Worm (Caenorhabditis elegans) whole organism, midembryonic: ENCODE results near the gene C35A11.4.

Experiments used
- T22C8.4 ChIP-seq: fragments of 200-800 bp; sonication (Bioruptor generic); IDR thresholded peaks from 2 replicates; pipeline ENCODE4 v1.3.6; 2022; ENCODE audit warnings: missing genetic modification characterization, missing compliant biosample characterization
- cog-1 ChIP-seq: sonication (generic microtip); optimal IDR thresholded peaks from 2 replicates; lab custom pipeline; 2016; ENCODE audit warnings: missing genetic modification characterization, missing compliant biosample characterization
- flt-1 ChIP-seq: fragments of 200-800 bp; sonication (Bioruptor generic); IDR thresholded peaks from 2 replicates; pipeline ENCODE4 v1.3.6; 2022; ENCODE audit warnings: missing genetic modification characterization, missing compliant biosample characterization
- klf-2 ChIP-seq: fragments of 200-800 bp; sonication (Bioruptor generic); conservative IDR thresholded peaks from 2 replicates; pipeline ENCODE4 v1.3.6; 2022; ENCODE audit warnings: missing genetic modification reagents, missing genetic modification characterization, missing compliant biosample characterization
- med-1 ChIP-seq: sonication (generic microtip); optimal IDR thresholded peaks from 2 replicates; lab custom pipeline; 2017; ENCODE audit warnings: missing genetic modification characterization, mild to moderate bottlenecking, missing compliant biosample characterization, antibody characterized with exemption, missing genetic modification reagents; ENCODE audit not compliant: insufficient read depth
- ref-1 ChIP-seq: fragments of 200-800 bp; sonication (Bioruptor generic); conservative IDR thresholded peaks from 2 replicates; pipeline ENCODE4 v1.3.6; 2022; ENCODE audit warnings: missing genetic modification reagents, missing genetic modification characterization, missing compliant biosample characterization
- tab-1 ChIP-seq: fragments of 200-800 bp; sonication (Bioruptor generic); IDR thresholded peaks from 2 replicates; pipeline ENCODE4 v1.3.6; 2022; ENCODE audit warnings: missing genetic modification characterization, missing compliant biosample characterization
- ztf-23 ChIP-seq: fragments of 200-800 bp; sonication (Bioruptor generic); IDR thresholded peaks from 2 replicates; pipeline ENCODE4 v1.3.6; 2022; ENCODE audit warnings: missing genetic modification reagents, missing genetic modification characterization, missing compliant biosample characterization
- ztf-29 ChIP-seq: fragments of 200-800 bp; sonication (Bioruptor generic); IDR thresholded peaks from 2 replicates; pipeline ENCODE4 v1.3.6; 2022; ENCODE audit warnings: missing genetic modification reagents, missing genetic modification characterization, missing compliant biosample characterization

The C35A11.4 gene

ce11 chrV:5392993-5393628 lies at the start of gene C35A11.4:
Gene C35A11.4, minus strand, starts transcription at chrV:5393148.
- TF ChIP-seq ztf-23 (GFP tag; lab: Robert Waterston, UW) (no peak), klf-2 (GFP tag; lab: Robert Waterston, UW) (no peak), ztf-29 (no peak), med-1 (no peak), tab-1 (GFP tag; lab: Robert Waterston, UW) (no peak), ref-1 (GFP tag; lab: Robert Waterston, UW) (no peak), flt-1 (GFP tag; lab: Robert Waterston, UW) (no peak), T22C8.4 (GFP tag; lab: Robert Waterston, UW) (no peak), cog-1 (tag; lab: Kevin White, UChicago) (no peak)

- no peak for TF ChIP-seq med-1
- TF ChIP-seq tab-1 (GFP tag; lab: Robert Waterston, UW) = no peak
- no peak for TF ChIP-seq flt-1 (GFP tag; lab: Robert Waterston, UW)
- no peak for TF ChIP-seq cog-1 (tag; lab: Kevin White, UChicago)
- TF ChIP-seq ztf-29 = no peak
- TF ChIP-seq klf-2 (GFP tag; lab: Robert Waterston, UW) = no peak
- no peak for TF ChIP-seq ztf-23 (GFP tag; lab: Robert Waterston, UW)
- TF ChIP-seq ref-1 (GFP tag; lab: Robert Waterston, UW) = no peak
- TF ChIP-seq T22C8.4 (GFP tag; lab: Robert Waterston, UW) = no peak
Observed at ce11 chrV:5442366-5442765, 49.4 kb upstream of the C35A11.4 start.

- TF ChIP-seq T22C8.4 (GFP tag; lab: Robert Waterston, UW) (no peak), ztf-23 (GFP tag; lab: Robert Waterston, UW) (no peak), med-1 (no peak), cog-1 (tag; lab: Kevin White, UChicago) (no peak), ref-1 (GFP tag; lab: Robert Waterston, UW) (no peak), ztf-29 (no peak), klf-2 (GFP tag; lab: Robert Waterston, UW) (no peak), flt-1 (GFP tag; lab: Robert Waterston, UW) (no peak), tab-1 (GFP tag; lab: Robert Waterston, UW) (no peak)
Observed at ce11 chrV:5439068-5439467, 46.1 kb upstream of the C35A11.4 start, which contains the start of gene snpc-1.3. Gene snpc-1.3, minus strand, starts transcription at chrV:5439168.

- no peak for TF ChIP-seq tab-1 (GFP tag; lab: Robert Waterston, UW)
- no peak for TF ChIP-seq med-1
- no peak for TF ChIP-seq ztf-29
Observed at ce11 chrV:5433020-5433419, 40.1 kb upstream of the C35A11.4 start, which contains the start of gene acl-6. Gene acl-6, plus strand, starts transcription at chrV:5433386.

ce11 chrV:5432499-5432898 lies 39.6 kb upstream of the C35A11.4 start, which contains the start of gene F08F3.8:
Gene F08F3.8, minus strand, starts transcription at chrV:5432599.
- no peak for TF ChIP-seq ztf-29
- no peak for TF ChIP-seq T22C8.4 (GFP tag; lab: Robert Waterston, UW)
- no peak for TF ChIP-seq med-1
- no peak for TF ChIP-seq ztf-23 (GFP tag; lab: Robert Waterston, UW)
- TF ChIP-seq tab-1 (GFP tag; lab: Robert Waterston, UW) = no peak
- no peak for TF ChIP-seq ref-1 (GFP tag; lab: Robert Waterston, UW)
- TF ChIP-seq cog-1 (tag; lab: Kevin White, UChicago) = no peak

ce11 chrV:5427860-5428259 lies 34.9 kb upstream of the C35A11.4 start, which contains the start of gene rhr-1:
Gene rhr-1, plus strand, starts transcription at chrV:5428160.
- TF ChIP-seq ztf-29 (no peak), med-1 (no peak)

- TF ChIP-seq klf-2 (GFP tag; lab: Robert Waterston, UW) (no peak), ztf-29 (no peak), cog-1 (tag; lab: Kevin White, UChicago) (no peak), tab-1 (GFP tag; lab: Robert Waterston, UW) (no peak), med-1 (no peak), ztf-23 (GFP tag; lab: Robert Waterston, UW) (no peak), ref-1 (GFP tag; lab: Robert Waterston, UW) (no peak), flt-1 (GFP tag; lab: Robert Waterston, UW) (no peak), T22C8.4 (GFP tag; lab: Robert Waterston, UW) (no peak)
Observed at ce11 chrV:5426337-5426736, 33.4 kb upstream of the C35A11.4 start.

- TF ChIP-seq klf-2 (GFP tag; lab: Robert Waterston, UW) (no peak), ztf-29 (no peak), ztf-23 (GFP tag; lab: Robert Waterston, UW) (no peak), med-1 (no peak), cog-1 (tag; lab: Kevin White, UChicago) (no peak), T22C8.4 (GFP tag; lab: Robert Waterston, UW) (no peak), ref-1 (GFP tag; lab: Robert Waterston, UW) (no peak), tab-1 (GFP tag; lab: Robert Waterston, UW) (no peak), flt-1 (GFP tag; lab: Robert Waterston, UW) (no peak)
Observed at ce11 chrV:5425008-5425407, 32.1 kb upstream of the C35A11.4 start.

- TF ChIP-seq flt-1 (GFP tag; lab: Robert Waterston, UW) (no peak), ztf-23 (GFP tag; lab: Robert Waterston, UW) (no peak), ztf-29 (no peak)
Observed at ce11 chrV:5423120-5423519, 30.2 kb upstream of the C35A11.4 start, which contains the start of gene cyp-14A5. Gene cyp-14A5, minus strand, starts transcription at chrV:5423282.

- no peak for TF ChIP-seq cog-1 (tag; lab: Kevin White, UChicago)
- no peak for TF ChIP-seq klf-2 (GFP tag; lab: Robert Waterston, UW)
- TF ChIP-seq ref-1 (GFP tag; lab: Robert Waterston, UW) = no peak
Observed at ce11 chrV:5419915-5420314, 27.0 kb upstream of the C35A11.4 start, which contains the start of gene F08F3.6. Gene F08F3.6, minus strand, starts transcription at chrV:5420067.
